Fruit fly (Drosophila melanogaster): Measurements from ENCODE around the gene Eig71Ee.

The Eig71Ee gene

dm6 chr3L:15704250-15704985 lies 48.6 kb upstream of the Eig71Ee start (continued):
- TF ChIP-seq Atf3 (GFP tag; optimal IDR thresholded peaks at IDR 0.05) (no peak), klu (GFP tag; IDR thresholded peaks at IDR 0.05) (0 out of 2 replicates have a peak, but pooled peaks have one; percentile 32), trem (tag; optimal IDR thresholded peaks at IDR 0.05) (peak; percentile 51), lilli (GFP tag; optimal IDR thresholded peaks at IDR 0.05) (peak; percentile 25), CG30020 (tag; optimal IDR thresholded peaks at IDR 0.05) (no peak), E2f1 (GFP tag; IDR thresholded peaks at IDR 0.05) (no peak), twi (tag; optimal IDR thresholded peaks at IDR 0.05) (peak; percentile 12), ems (GFP tag; optimal IDR thresholded peaks at IDR 0.05) (no peak), Sox102F (GFP tag; optimal IDR thresholded peaks at IDR 0.05) (peak; percentile 71), CG10462 (GFP tag; optimal IDR thresholded peaks at IDR 0.05) (peak; percentile 52), org-1 (GFP tag; optimal IDR thresholded peaks at IDR 0.05) (peak; percentile 34), CG31388 (GFP tag; optimal IDR thresholded peaks at IDR 0.05) (no peak), Nf-YC (tag; optimal IDR thresholded peaks at IDR 0.05) (no peak), Bdp1 (GFP tag; optimal IDR thresholded peaks at IDR 0.05) (no peak), ind (GFP tag; optimal IDR thresholded peaks at IDR 0.05) (peak; percentile 50), bsh (GFP tag; optimal IDR thresholded peaks at IDR 0.05) (peak; percentile 0 to 77), gcm (GFP tag; optimal IDR thresholded peaks at IDR 0.05) (peak; percentile 32), nerfin-1 (tag; optimal IDR thresholded peaks at IDR 0.05) (peak; percentile 68), MESR4 (GFP tag; optimal IDR thresholded peaks at IDR 0.05) (no peak), CG16815 (GFP tag; optimal IDR thresholded peaks at IDR 0.05) (peak; percentile 35), seq (GFP tag; IDR thresholded peaks at IDR 0.05) (no peak), Stat92E (GFP tag; optimal IDR thresholded peaks at IDR 0.05) (peak in 1 of 3 experiments; percentile 34), CG3847 (GFP tag; IDR thresholded peaks at IDR 0.05) (no peak), CG15601 (tag; optimal IDR thresholded peaks at IDR 0.05) (peak; percentile 59), CG1529 (GFP tag; optimal IDR thresholded peaks at IDR 0.05) (peak; percentile 69), zf30C (GFP tag; optimal IDR thresholded peaks at IDR 0.05) (peak; percentile 56), z (GFP tag; IDR thresholded peaks at IDR 0.05) (no peak), CG1647 (GFP tag; optimal IDR thresholded peaks at IDR 0.05) (no peak), Opbp (GFP tag; IDR thresholded peaks at IDR 0.05; ENCODE audit: partially characterized antibody) (no peak), usp (GFP tag; optimal IDR thresholded peaks at IDR 0.05) (no peak), peb (GFP tag; IDR thresholded peaks at IDR 0.05) (no peak), fd96Cb (tag; optimal IDR thresholded peaks at IDR 0.05) (peak; percentile 73), sug (tag; optimal IDR thresholded peaks at IDR 0.05) (peak; percentile 47), CG7357 (GFP tag; IDR thresholded peaks at IDR 0.05) (peak; percentile 41; the same call in 1 of the 3 replicates), Lhr (GFP tag; optimal IDR thresholded peaks at IDR 0.05) (peak; percentile 50), ranshi (GFP tag; IDR thresholded peaks at IDR 0.05) (no peak), CG13775 (GFP tag; optimal IDR thresholded peaks at IDR 0.05) (peak; percentile 59), CG7839 (tag; optimal IDR thresholded peaks at IDR 0.05) (peak; percentile 78), CG13123 (GFP tag; optimal IDR thresholded peaks at IDR 0.05) (no peak), CG9727 (GFP tag; optimal IDR thresholded peaks at IDR 0.05) (peak; percentile 86), dmrt99B (tag; optimal IDR thresholded peaks at IDR 0.05) (peak; percentile 78), tio (GFP tag; optimal IDR thresholded peaks at IDR 0.05) (peak; percentile 78), CG7556 (GFP tag; optimal IDR thresholded peaks at IDR 0.05) (peak; percentile 71), CG10543 (GFP tag; optimal IDR thresholded peaks at IDR 0.05) (peak; percentile 8), CG13894 (tag; optimal IDR thresholded peaks at IDR 0.05) (peak; percentile 60), zfh1 (GFP tag; IDR thresholded peaks at IDR 0.05) (peak; percentile 48; the same call in 2 of the 3 replicates), slbo (GFP tag; IDR thresholded peaks at IDR 0.05) (no peak), Bteb2 (GFP tag; optimal IDR thresholded peaks at IDR 0.05) (no peak), dm (GFP tag; optimal IDR thresholded peaks at IDR 0.05) (peak; percentile 25)
